Fruit fly (Drosophila melanogaster) whole organism, embryonic: ENCODE data around the gene TwdlF.

Source experiments
- CG14965 ChIP-seq: fragments of 200-800 bp; sonication (Bioruptor generic); optimal IDR thresholded peaks from 2 replicates; lab custom pipeline; 2016; ENCODE audit warnings: missing biosample characterization, missing genetic modification characterization, borderline replicate concordance
- CG2712 ChIP-seq: fragments of 200-800 bp; optimal IDR thresholded peaks from 3 replicates; lab custom pipeline; 2019; ENCODE audit warnings: missing biosample characterization, mild to moderate bottlenecking, missing genetic modification characterization, moderate library complexity
- az2 ChIP-seq: fragments of 200-800 bp; sonication (Bioruptor generic); optimal IDR thresholded peaks from 3 replicates; lab custom pipeline; 2016; ENCODE audit warnings: missing biosample characterization, missing genetic modification characterization
- eve ChIP-seq, 2 experiments: fragments of >200 bp; optimal IDR thresholded peaks; 2 replicates each; lab custom pipeline; 2017; ENCODE audit warnings: missing biosample characterization in 2 of 2, missing genetic modification characterization in 2 of 2
- scrt ChIP-seq: fragments of 200-800 bp; sonication (Bioruptor generic); optimal IDR thresholded peaks from 2 replicates; lab custom pipeline; 2018; ENCODE audit warnings: missing biosample characterization, mild to moderate bottlenecking, missing genetic modification characterization, moderate library complexity
- tna ChIP-seq: fragments of 200-800 bp; sonication (Bioruptor generic); IDR thresholded peaks from 2 replicates; pipeline ENCODE4 v1.3.6; 2022; ENCODE audit warnings: missing biosample characterization, missing genetic modification characterization; ENCODE audit not compliant: partially characterized antibody

dm6 chr3R:4214038-4214437 lies 32.8 kb upstream of the TwdlF start:
- TF ChIP-seq scrt (GFP tag; lab: Kevin White, UChicago) (peak; percentile 22), CG14965 (no peak), tna (no peak), az2 (GFP tag; lab: Kevin White, UChicago) (peak; percentile 71), CG2712 (tag; lab: Kevin White, UChicago) (peak; percentile 79), eve (GFP tag; optimal IDR thresholded peaks at IDR 0.05; lab: Kevin White, UChicago) (no peak)
